Fruit fly (Drosophila melanogaster) whole organism, embryonic: ENCODE measurements around the gene DEF8.

ENCODE experiments used
- ATbp ChIP-seq: fragments of 200-800 bp; sonication (Bioruptor generic); optimal IDR thresholded peaks from 2 replicates; lab custom pipeline; 2017; ENCODE audit warnings: missing biosample characterization, mild to moderate bottlenecking, missing genetic modification characterization, missing genetic modification reagents
- Asciz ChIP-seq: fragments of 200-800 bp; sonication (Bioruptor generic); optimal IDR thresholded peaks from 2 replicates; lab custom pipeline; 2017; ENCODE audit warnings: missing biosample characterization, mild to moderate bottlenecking, missing genetic modification characterization, missing genetic modification reagents
- Awh ChIP-seq: fragments of 200-800 bp; sonication (Bioruptor generic); IDR thresholded peaks from 2 replicates; pipeline ENCODE4, ENCODE4 v1.3.6; 2022; ENCODE audit warnings: missing biosample characterization, missing genetic modification characterization
- Blimp-1 ChIP-seq: fragments of 200-800 bp; sonication (Bioruptor generic); optimal IDR thresholded peaks from 3 replicates; lab custom pipeline; 2018; ENCODE audit warnings: missing biosample characterization, missing genetic modification characterization, mild to moderate bottlenecking, moderate library complexity, missing genetic modification reagents
- Bteb2 ChIP-seq: fragments of 200-800 bp; sonication (Bioruptor generic); optimal IDR thresholded peaks from 2 replicates; lab custom pipeline; 2016; ENCODE audit warnings: missing biosample characterization, missing genetic modification characterization
- CG1233 ChIP-seq: fragments of 200-800 bp; sonication (Bioruptor generic); optimal IDR thresholded peaks from 4 replicates; lab custom pipeline; 2018; ENCODE audit warnings: missing biosample characterization, mild to moderate bottlenecking, missing genetic modification characterization
- CG12769 ChIP-seq: fragments of 200-800 bp; sonication (Bioruptor generic); optimal IDR thresholded peaks from 2 replicates; lab custom pipeline; 2019; ENCODE audit warnings: missing biosample characterization, mild to moderate bottlenecking, missing genetic modification characterization, moderate library complexity
- CG12942 ChIP-seq: fragments of 200-800 bp; sonication (Bioruptor generic); optimal IDR thresholded peaks from 3 replicates; lab custom pipeline; 2016; ENCODE audit warnings: missing biosample characterization, missing genetic modification characterization
- CG15073 ChIP-seq: fragments of 200-800 bp; sonication (Bioruptor generic); optimal IDR thresholded peaks from 2 replicates; lab custom pipeline; 2016; ENCODE audit warnings: missing biosample characterization, missing genetic modification characterization
- CG15479 ChIP-seq: fragments of 200-800 bp; sonication (Bioruptor generic); optimal IDR thresholded peaks from 3 replicates; lab custom pipeline; 2019; ENCODE audit warnings: missing biosample characterization, mild to moderate bottlenecking, missing genetic modification characterization, moderate library complexity
- CG15601 ChIP-seq: fragments of 200-800 bp; sonication (Bioruptor generic); optimal IDR thresholded peaks from 3 replicates; lab custom pipeline; 2019; ENCODE audit warnings: missing biosample characterization, mild to moderate bottlenecking, missing genetic modification characterization, moderate library complexity
- CG17361 ChIP-seq: fragments of 200-800 bp; sonication (Bioruptor generic); IDR thresholded peaks from 3 replicates; pipeline ENCODE4 v1.3.6; 2022; ENCODE audit warnings: missing biosample characterization, missing genetic modification characterization
- CG2889 ChIP-seq: fragments of 200-800 bp; sonication (Bioruptor generic); IDR thresholded peaks from 3 replicates; pipeline ENCODE4 v1.3.6; 2022; ENCODE audit warnings: missing biosample characterization, missing genetic modification characterization
- CG30020 ChIP-seq: fragments of 200-800 bp; optimal IDR thresholded peaks from 2 replicates; lab custom pipeline; 2019; ENCODE audit warnings: missing biosample characterization, mild to moderate bottlenecking, missing genetic modification characterization, moderate library complexity
- CG3065 ChIP-seq: fragments of 200-800 bp; sonication (Bioruptor generic); optimal IDR thresholded peaks from 2 replicates; lab custom pipeline; 2016; ENCODE audit warnings: missing biosample characterization, missing genetic modification characterization
- CG32767 ChIP-seq: fragments of 200-800 bp; sonication (Bioruptor generic); IDR thresholded peaks from 2 replicates; pipeline ENCODE4 v1.3.6; 2022; ENCODE audit warnings: missing biosample characterization, missing genetic modification characterization
- CG34224 ChIP-seq: fragments of 200-800 bp; sonication (Bioruptor generic); IDR thresholded peaks from 3 replicates; pipeline ENCODE4 v1.3.6; 2022; ENCODE audit warnings: missing biosample characterization, missing genetic modification characterization; ENCODE audit not compliant: partially characterized antibody
- CG3847 ChIP-seq: fragments of 200-800 bp; sonication (Bioruptor generic); IDR thresholded peaks from 2 replicates; pipeline ENCODE4 v1.3.6; 2022; ENCODE audit warnings: missing biosample characterization, missing genetic modification characterization
- CG3995 ChIP-seq: fragments of 200-800 bp; sonication (Bioruptor generic); optimal IDR thresholded peaks from 3 replicates; lab custom pipeline; 2016; ENCODE audit warnings: missing biosample characterization, missing genetic modification characterization
- CG6654 ChIP-seq: fragments of 200-800 bp; sonication (Bioruptor generic); optimal IDR thresholded peaks from 2 replicates; lab custom pipeline; 2017; ENCODE audit warnings: missing biosample characterization, mild to moderate bottlenecking, missing genetic modification characterization
- CG7556 ChIP-seq: fragments of 200-800 bp; sonication (Bioruptor generic); optimal IDR thresholded peaks from 2 replicates; lab custom pipeline; 2017; ENCODE audit warnings: missing biosample characterization, mild to moderate bottlenecking, missing genetic modification characterization
- CG8290 ChIP-seq, 3 experiments: fragments of 200-800 bp; sonication (Bioruptor generic); optimal IDR thresholded peaks; 2 replicates each; lab custom pipeline; 2016 to 2019; ENCODE audit warnings: missing biosample characterization in 3 of 3, missing genetic modification characterization in 3 of 3, mild to moderate bottlenecking in 2 of 3, moderate library complexity in 1 of 3
- CG8388 ChIP-seq: fragments of 200-800 bp; sonication (Bioruptor generic); optimal IDR thresholded peaks from 2 replicates; lab custom pipeline; 2019; ENCODE audit warnings: missing biosample characterization, mild to moderate bottlenecking, missing genetic modification characterization, moderate library complexity
- CG9876 ChIP-seq: fragments of 200-800 bp; sonication (Bioruptor generic); optimal IDR thresholded peaks from 2 replicates; lab custom pipeline; 2016; ENCODE audit warnings: missing biosample characterization, missing genetic modification characterization
- Chrac-16 ChIP-seq: fragments of 200-800 bp; sonication (Bioruptor generic); optimal IDR thresholded peaks from 3 replicates; lab custom pipeline; 2016; ENCODE audit warnings: missing biosample characterization, missing genetic modification characterization
- Eip74EF ChIP-seq, 2 experiments: fragments of 200-800 bp in 1 of 2; fragments of >200 bp in 1 of 2; sonication (Bioruptor generic) in 1 of 2; optimal IDR thresholded peaks; 2 replicates each; lab custom pipeline; 2017 to 2019; ENCODE audit warnings: missing biosample characterization in 2 of 2, missing genetic modification characterization in 2 of 2, mild to moderate bottlenecking in 1 of 2, moderate library complexity in 1 of 2
- Ets97D ChIP-seq: fragments of 200-800 bp; sonication (Bioruptor generic); optimal IDR thresholded peaks from 3 replicates; lab custom pipeline; 2016; ENCODE audit warnings: missing biosample characterization, missing genetic modification characterization
- Fer3 ChIP-seq: fragments of 200-800 bp; sonication (Bioruptor generic); optimal IDR thresholded peaks from 2 replicates; lab custom pipeline; 2018; ENCODE audit warnings: missing biosample characterization, mild to moderate bottlenecking, missing genetic modification characterization, moderate library complexity
- H15 ChIP-seq: fragments of 200-800 bp; sonication (Bioruptor generic); IDR thresholded peaks from 3 replicates; pipeline ENCODE4 v1.3.6; 2022; ENCODE audit warnings: missing biosample characterization, missing genetic modification characterization
- MBD-R2 ChIP-seq: fragments of 200-800 bp; sonication (Bioruptor generic); IDR thresholded peaks from 2 replicates; pipeline ENCODE4 v1.3.6; 2022; ENCODE audit warnings: missing biosample characterization, missing genetic modification characterization
- Meics ChIP-seq: fragments of 200-800 bp; sonication (Bioruptor generic); optimal IDR thresholded peaks from 2 replicates; lab custom pipeline; 2017; ENCODE audit warnings: missing biosample characterization, mild to moderate bottlenecking, missing genetic modification characterization
- Poxn ChIP-seq: fragments of 200-800 bp; sonication (Bioruptor generic); IDR thresholded peaks from 2 replicates; pipeline ENCODE4 v1.3.6; 2022; ENCODE audit warnings: missing biosample characterization, missing genetic modification characterization
- Ravus ChIP-seq: fragments of 200-800 bp; sonication (Bioruptor generic); IDR thresholded peaks from 2 replicates; pipeline ENCODE4 v1.3.6; 2022; ENCODE audit warnings: missing biosample characterization, missing genetic modification characterization
- Vsx1 ChIP-seq: fragments of 200-800 bp; sonication (Bioruptor generic); optimal IDR thresholded peaks from 2 replicates; lab custom pipeline; 2017; ENCODE audit warnings: missing biosample characterization, mild to moderate bottlenecking, missing genetic modification characterization, missing genetic modification reagents
- YL-1 ChIP-seq: fragments of 200-800 bp; sonication (Bioruptor generic); optimal IDR thresholded peaks from 3 replicates; lab custom pipeline; 2017; ENCODE audit warnings: missing biosample characterization, mild to moderate bottlenecking, missing genetic modification characterization
- abd-A ChIP-seq: fragments of 200-800 bp; sonication (Bioruptor generic); optimal IDR thresholded peaks from 3 replicates; lab custom pipeline; 2019; ENCODE audit warnings: missing biosample characterization, mild to moderate bottlenecking, missing genetic modification characterization, moderate library complexity
- ara ChIP-seq: fragments of 200-800 bp; sonication (Bioruptor generic); IDR thresholded peaks from 2 replicates; pipeline ENCODE4 v1.3.6; 2022; ENCODE audit warnings: missing biosample characterization, missing genetic modification characterization
- btn ChIP-seq: fragments of 200-800 bp; sonication (Bioruptor generic); optimal IDR thresholded peaks from 2 replicates; lab custom pipeline; 2016; ENCODE audit warnings: missing biosample characterization, missing genetic modification characterization
- dpn ChIP-seq, 2 experiments: fragments of 200-800 bp; sonication (Bioruptor generic); optimal IDR thresholded peaks; 3 replicates each; lab custom pipeline; 2016; ENCODE audit warnings: missing biosample characterization in 2 of 2, missing genetic modification characterization in 2 of 2
- exex ChIP-seq: fragments of 200-800 bp; sonication (Bioruptor generic); optimal IDR thresholded peaks from 4 replicates; lab custom pipeline; 2018; ENCODE audit warnings: missing biosample characterization, mild to moderate bottlenecking, missing genetic modification characterization, moderate library complexity
- mld ChIP-seq: fragments of 200-800 bp; sonication (Bioruptor generic); IDR thresholded peaks from 3 replicates; pipeline ENCODE4 v1.3.6; 2022; ENCODE audit warnings: missing biosample characterization, missing genetic modification characterization; ENCODE audit not compliant: partially characterized antibody
- nerfin-1 ChIP-seq: fragments of 200-800 bp; sonication (Bioruptor generic); optimal IDR thresholded peaks from 3 replicates; lab custom pipeline; 2019; ENCODE audit warnings: missing biosample characterization, mild to moderate bottlenecking, missing genetic modification characterization, moderate library complexity
- ro ChIP-seq: fragments of 200-800 bp; sonication (Bioruptor generic); IDR thresholded peaks from 2 replicates; pipeline ENCODE4 v1.3.6; 2022; ENCODE audit warnings: missing biosample characterization, missing genetic modification characterization
- row ChIP-seq: fragments of 200-800 bp; sonication (Bioruptor generic); IDR thresholded peaks from 3 replicates; pipeline ENCODE4 v1.3.6; 2022; ENCODE audit warnings: missing biosample characterization, missing genetic modification characterization
- seq ChIP-seq: fragments of 200-800 bp; sonication (Bioruptor generic); IDR thresholded peaks from 2 replicates; pipeline ENCODE4 v1.3.6; 2022; ENCODE audit warnings: missing biosample characterization, missing genetic modification characterization
- sisA ChIP-seq: fragments of 200-800 bp; sonication (Bioruptor generic); IDR thresholded peaks from 2 replicates; pipeline ENCODE4 v1.3.6; 2022; ENCODE audit warnings: missing biosample characterization, missing genetic modification characterization
- slou ChIP-seq: fragments of 200-800 bp; sonication (Bioruptor generic); optimal IDR thresholded peaks from 3 replicates; lab custom pipeline; 2016; ENCODE audit warnings: missing biosample characterization, missing genetic modification characterization
- tin ChIP-seq: fragments of 200-800 bp; sonication (Bioruptor generic); optimal IDR thresholded peaks from 3 replicates; lab custom pipeline; 2016; ENCODE audit warnings: missing biosample characterization, missing genetic modification characterization
- unpg ChIP-seq: fragments of 200-800 bp; sonication (Bioruptor generic); optimal IDR thresholded peaks from 3 replicates; lab custom pipeline; 2018; ENCODE audit warnings: missing biosample characterization, mild to moderate bottlenecking, missing genetic modification characterization, moderate library complexity
- zfh1 ChIP-seq: fragments of 200-800 bp; sonication (Bioruptor generic); IDR thresholded peaks from 3 replicates; pipeline ENCODE4 v1.3.6; 2022; ENCODE audit warnings: missing biosample characterization, missing genetic modification characterization

DEF8 gene

DNA sequence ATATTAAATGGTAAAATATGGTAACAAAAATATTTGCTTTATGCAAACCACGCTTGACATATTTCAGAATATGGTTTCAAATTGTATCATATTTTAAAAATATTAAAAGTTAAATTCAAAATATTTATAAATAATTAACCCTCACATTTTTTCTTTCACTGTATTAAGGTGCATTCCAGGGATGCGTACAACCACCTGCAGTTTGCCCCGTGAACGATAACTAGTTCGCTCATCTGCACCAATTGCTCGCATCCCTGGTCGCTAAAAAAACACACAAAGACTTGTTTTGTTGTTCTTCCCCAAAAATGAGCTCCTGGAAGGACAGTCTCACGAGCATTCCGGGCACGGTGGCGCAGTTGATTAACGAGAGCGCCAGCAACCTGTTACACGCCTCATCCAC, at the start of gene DEF8 (continued):
- TF ChIP-seq Vsx1 (GFP tag; lab: Kevin White, UChicago): no peak
- peak; percentile 90 for TF ChIP-seq Awh (GFP tag; lab: Robert Waterston, UW)
- peak; percentile 78 for TF ChIP-seq H15 (GFP tag; lab: Robert Waterston, UW)
- peak; percentile 90 for TF ChIP-seq Fer3 (tag; lab: Kevin White, UChicago)
- peak; percentile 65 for TF ChIP-seq ro (GFP tag; lab: Robert Waterston, UW)
- peak; percentile 11 for TF ChIP-seq CG6654 (GFP tag; lab: Kevin White, UChicago)
- peak; percentile 82 for TF ChIP-seq CG32767 (GFP tag; lab: Robert Waterston, UW)
- peak; percentile 79 for TF ChIP-seq CG8290 (GFP tag; optimal IDR thresholded peaks at IDR 0.05; lab: Kevin White, UChicago)
- TF ChIP-seq CG8290 (tag; optimal IDR thresholded peaks at IDR 0.05; lab: Kevin White, UChicago): no peak
- TF ChIP-seq CG8388 (GFP tag; lab: Kevin White, UChicago): peak; percentile 77
- peak; percentile 71 for TF ChIP-seq CG3847 (GFP tag; lab: Robert Waterston, UW)
- peak; percentile 69 for TF ChIP-seq CG30020 (tag; lab: Kevin White, UChicago)
- peak; percentile 80 for TF ChIP-seq CG7556 (GFP tag; lab: Kevin White, UChicago)
- no peak for TF ChIP-seq Eip74EF (GFP tag; optimal IDR thresholded peaks at IDR 0.05; lab: Kevin White, UChicago)
- no peak for TF ChIP-seq CG3995 (GFP tag; lab: Kevin White, UChicago)
- peak; percentile 71 for TF ChIP-seq CG3065 (GFP tag; lab: Kevin White, UChicago)
- TF ChIP-seq Ravus: peak; percentile 42; the same call in 1 of the 2 replicates
- TF ChIP-seq nerfin-1 (tag; lab: Kevin White, UChicago): peak; percentile 88
- TF ChIP-seq CG12942 (GFP tag; lab: Kevin White, UChicago): peak; percentile 77
- TF ChIP-seq tin (GFP tag; lab: Kevin White, UChicago): peak; percentile 85
- no peak for TF ChIP-seq abd-A (tag; lab: Kevin White, UChicago)
- TF ChIP-seq CG15479 (GFP tag; lab: Kevin White, UChicago): no peak
- no peak for TF ChIP-seq mld
- TF ChIP-seq CG34224 (GFP tag; lab: Robert Waterston, UW): no peak
- TF ChIP-seq CG12769 (tag; lab: Kevin White, UChicago): no peak
- peak; percentile 82 for TF ChIP-seq YL-1 (GFP tag; lab: Kevin White, UChicago)
- peak; percentile 80 for TF ChIP-seq CG1233
- TF ChIP-seq Ets97D (GFP tag; lab: Kevin White, UChicago): no peak
- TF ChIP-seq Asciz (GFP tag; lab: Kevin White, UChicago): peak; percentile 78
- TF ChIP-seq Chrac-16 (GFP tag; lab: Kevin White, UChicago): peak; percentile 79
- TF ChIP-seq sisA (GFP tag; lab: Robert Waterston, UW): peak; percentile 78
- peak; percentile 96 for TF ChIP-seq CG17361
- TF ChIP-seq Bteb2 (GFP tag; lab: Kevin White, UChicago): peak; percentile 19
- no peak for TF ChIP-seq CG9876
- no peak for TF ChIP-seq Poxn (GFP tag; lab: Robert Waterston, UW)
- no peak for TF ChIP-seq exex (tag; lab: Kevin White, UChicago)
- peak; percentile 68; the same call in 1 of the 3 replicates for TF ChIP-seq CG2889 (GFP tag; lab: Robert Waterston, UW)
- peak; percentile 85 for TF ChIP-seq zfh1 (GFP tag; lab: Robert Waterston, UW)
- TF ChIP-seq CG15601 (tag; lab: Kevin White, UChicago): peak; percentile 87
- TF ChIP-seq CG15073 (GFP tag; lab: Kevin White, UChicago): no peak
- peak; percentile 88 for TF ChIP-seq unpg
- no peak for TF ChIP-seq btn (GFP tag; lab: Kevin White, UChicago)
- peak; percentile 61 for TF ChIP-seq ATbp (GFP tag; lab: Kevin White, UChicago)
- peak; percentile 69 for TF ChIP-seq seq (GFP tag; lab: Robert Waterston, UW)
- TF ChIP-seq row (GFP tag; lab: Robert Waterston, UW): peak; percentile 90
- TF ChIP-seq Blimp-1 (GFP tag; lab: Kevin White, UChicago): peak; percentile 90
- peak; percentile 33 to 88 for TF ChIP-seq dpn (GFP tag; optimal IDR thresholded peaks at IDR 0.05; lab: Kevin White, UChicago)
- TF ChIP-seq Meics (GFP tag; lab: Kevin White, UChicago): peak; percentile 84
- no peak for TF ChIP-seq slou (GFP tag; lab: Kevin White, UChicago)
- peak; percentile 52; the same call in 1 of the 2 replicates for TF ChIP-seq ara (GFP tag; lab: Robert Waterston, UW)
- TF ChIP-seq MBD-R2 (GFP tag; lab: Robert Waterston, UW): peak; percentile 93
